Fruit fly (Drosophila melanogaster) Kc167 (cell line): ENCODE results near the gene CG9147.

ENCODE experiments used
- Myc ChIP-seq: fragments of >200 bp; optimal IDR thresholded peaks from 2 replicates; lab custom pipeline; 2017; ENCODE audit warnings: missing external identifiers
- Sin3A ChIP-seq: fragments of >200 bp; optimal IDR thresholded peaks from 2 replicates; lab custom pipeline; 2018; ENCODE audit warnings: missing external identifiers
- h ChIP-seq: fragments of >200 bp; optimal IDR thresholded peaks from 3 replicates; lab custom pipeline; 2018; ENCODE audit warnings: missing external identifiers
- insv ChIP-seq: fragments of >200 bp; optimal IDR thresholded peaks from 3 replicates; lab custom pipeline; 2018; ENCODE audit warnings: missing external identifiers
- psq ChIP-seq: fragments of >200 bp; optimal IDR thresholded peaks from 2 replicates; lab custom pipeline; 2017; ENCODE audit warnings: missing external identifiers
- ttk ChIP-seq: sonication (Bioruptor generic); optimal IDR thresholded peaks from 2 replicates; lab custom pipeline; 2017; ENCODE audit warnings: missing external identifiers

CG9147 gene

DNA sequence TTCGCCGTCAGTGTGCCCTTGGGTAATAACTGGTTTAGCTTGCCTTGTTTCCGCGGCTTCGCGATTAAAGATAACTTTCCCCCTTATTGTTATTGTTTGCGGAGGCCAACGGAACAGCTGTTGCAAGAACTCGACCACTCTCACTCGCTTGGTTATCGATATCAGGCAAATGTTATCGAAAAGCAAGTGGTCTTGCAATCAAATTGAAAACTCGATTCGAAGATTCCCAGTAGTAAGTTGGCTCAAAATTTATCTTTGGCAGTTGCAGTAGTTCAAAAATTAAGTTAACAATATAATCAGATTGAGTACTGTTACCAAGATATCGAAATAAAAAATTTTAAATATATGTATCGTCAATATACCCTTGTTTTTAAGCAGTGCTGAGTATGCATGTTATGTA is at the start of gene CG9147, which contains the start of gene Fbw5:
TSS of gene CG9147 (plus strand) at position 175 of the 400 bp plus-strand sequence.
TSS of gene Fbw5 (minus strand) at position 131 of the 400 bp plus-strand sequence.
- TF ChIP-seq ttk (no peak), insv (no peak), Sin3A (no peak), psq (lab: Kevin White, UChicago) (no peak), h (lab: Kevin White, UChicago) (no peak), Myc (lab: Kevin White, UChicago) (no peak)

DNA sequence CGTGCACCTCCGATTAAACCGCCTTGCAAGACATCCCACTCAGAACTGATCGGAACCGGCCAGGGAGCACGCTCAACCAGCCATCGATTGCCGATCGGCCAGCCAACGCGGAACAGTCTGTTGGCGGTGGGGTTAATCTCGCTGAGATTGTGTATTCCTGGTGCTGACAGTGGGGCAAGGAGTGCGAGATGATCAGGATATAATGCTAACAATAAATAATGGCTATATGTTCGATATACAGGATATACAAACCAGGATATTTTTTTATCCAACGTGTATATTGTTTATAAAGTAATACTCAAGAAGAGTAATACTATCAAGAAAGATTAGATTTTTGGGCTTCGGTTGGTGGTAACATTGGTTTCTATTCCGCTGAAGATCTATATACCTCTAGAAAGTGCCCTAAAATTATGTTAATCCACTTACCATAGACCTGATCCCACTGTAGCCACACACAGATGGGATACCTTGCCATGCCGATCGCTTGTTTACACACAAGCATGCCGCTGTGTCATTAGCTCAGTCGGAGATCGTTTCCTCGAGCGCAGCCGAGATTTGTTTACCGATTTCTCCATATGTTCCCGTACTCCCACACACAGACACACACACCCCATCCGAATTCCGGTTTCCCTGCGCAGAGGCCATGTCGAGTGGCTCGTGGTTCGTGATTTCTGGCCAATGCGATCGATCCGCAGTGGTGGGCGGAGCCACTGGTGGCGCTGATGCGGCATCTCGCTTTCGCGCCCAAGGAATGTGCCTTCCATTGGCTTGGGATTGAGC is 46.3 kb upstream of the CG9147 start, which contains the start of gene H2.0:
TSS of gene H2.0 (minus strand) at position 51 of the 780 bp plus-strand sequence.
- TF ChIP-seq psq (lab: Kevin White, UChicago) (no peak), insv (no peak), Myc (lab: Kevin White, UChicago) (no peak), Sin3A (no peak)

- no peak for TF ChIP-seq Myc (lab: Kevin White, UChicago)
- TF ChIP-seq insv, result no peak
- TF ChIP-seq h (lab: Kevin White, UChicago), result no peak
- TF ChIP-seq psq (lab: Kevin White, UChicago), result no peak
- TF ChIP-seq Sin3A, result no peak
- TF ChIP-seq ttk, result no peak
Observed at dm6 chr2L:6020535-6020934, 45.3 kb upstream of the CG9147 start, which contains the start of gene CG13996. Gene CG13996, plus strand, starts transcription at chr2L:6020835.

DNA sequence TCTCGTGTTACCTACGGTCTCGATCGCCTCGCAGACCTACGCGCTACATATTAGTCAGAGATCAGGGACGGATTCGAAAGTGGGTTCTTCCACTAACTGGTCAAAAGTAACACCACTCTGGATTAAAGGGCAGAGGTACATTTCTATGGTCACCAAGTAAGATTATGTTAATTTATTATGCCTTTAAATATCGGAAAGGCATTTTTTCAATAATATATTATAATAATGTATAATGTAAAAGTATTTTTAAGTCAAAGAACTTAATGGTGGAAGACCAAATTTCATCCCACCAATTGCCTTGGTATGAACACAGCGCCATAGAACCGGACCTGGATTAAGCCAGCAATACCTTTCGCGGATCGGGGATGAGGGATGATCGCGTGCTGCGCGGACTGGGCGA is 43.0 kb upstream of the CG9147 start:
- TF ChIP-seq insv, result no peak
- TF ChIP-seq Myc (lab: Kevin White, UChicago), result no peak
- no peak for TF ChIP-seq psq (lab: Kevin White, UChicago)
- no peak for TF ChIP-seq ttk
- TF ChIP-seq Sin3A, result no peak
- TF ChIP-seq h (lab: Kevin White, UChicago), result no peak

- TF ChIP-seq Sin3A, result no peak
- no peak for TF ChIP-seq psq (lab: Kevin White, UChicago)
- TF ChIP-seq insv, result no peak
- TF ChIP-seq h (lab: Kevin White, UChicago), result no peak
- TF ChIP-seq ttk, result no peak
- TF ChIP-seq Myc (lab: Kevin White, UChicago), result no peak
Observed at dm6 chr2L:6024345-6024907, 41.4 kb upstream of the CG9147 start, which contains the start of gene CG9107. Gene CG9107, minus strand, starts transcription at chr2L:6024539.

dm6 chr2L:6028712-6029111 is 37.1 kb upstream of the CG9147 start:
- TF ChIP-seq Sin3A (no peak), ttk (no peak), psq (lab: Kevin White, UChicago) (no peak), h (lab: Kevin White, UChicago) (no peak), insv (no peak), Myc (lab: Kevin White, UChicago) (no peak)

dm6 chr2L:6031838-6032237 is 34.0 kb upstream of the CG9147 start:
- TF ChIP-seq psq (lab: Kevin White, UChicago) (no peak), ttk (no peak), insv (no peak), h (lab: Kevin White, UChicago) (no peak), Myc (lab: Kevin White, UChicago) (no peak), Sin3A (no peak)

- TF ChIP-seq Myc (lab: Kevin White, UChicago), result no peak
- no peak for TF ChIP-seq Sin3A
- no peak for TF ChIP-seq h (lab: Kevin White, UChicago)
- no peak for TF ChIP-seq insv
- no peak for TF ChIP-seq psq (lab: Kevin White, UChicago)
- TF ChIP-seq ttk, result no peak
Observed at dm6 chr2L:6034344-6034743, 31.5 kb upstream of the CG9147 start, which contains the start of gene CG9109. Gene CG9109, minus strand, starts transcription at chr2L:6034423.

DNA sequence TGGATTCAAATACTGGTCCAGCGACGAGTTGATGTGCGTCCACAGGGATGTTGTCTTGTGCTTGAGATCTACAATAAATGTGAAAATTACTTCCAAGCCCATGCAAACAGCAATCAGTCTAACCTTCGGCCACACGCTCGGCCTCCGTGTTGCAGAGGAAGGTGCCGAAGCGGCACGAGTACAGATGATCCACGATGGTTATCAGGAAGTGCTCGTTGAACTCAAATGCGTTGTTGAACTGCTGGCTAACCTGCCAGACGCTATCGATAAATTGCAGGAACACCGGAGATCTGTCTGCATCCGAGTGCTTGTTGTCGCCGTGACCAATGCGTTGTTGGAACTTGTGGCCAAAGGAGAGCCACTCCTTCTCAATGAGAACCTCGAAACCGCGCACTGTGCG is 30.6 kb upstream of the CG9147 start:
- TF ChIP-seq insv, result no peak
- no peak for TF ChIP-seq psq (lab: Kevin White, UChicago)
- no peak for TF ChIP-seq Myc (lab: Kevin White, UChicago)
- TF ChIP-seq ttk, result no peak
- no peak for TF ChIP-seq h (lab: Kevin White, UChicago)
- no peak for TF ChIP-seq Sin3A

dm6 chr2L:6036710-6037109 is 29.1 kb upstream of the CG9147 start, which contains the start of gene mtm:
Gene mtm, minus strand, starts transcription at chr2L:6037015.
- TF ChIP-seq psq (lab: Kevin White, UChicago) (no peak), Sin3A (no peak), insv (no peak), ttk (no peak), Myc (lab: Kevin White, UChicago) (no peak), h (lab: Kevin White, UChicago) (no peak)

dm6 chr2L:6037830-6038229 is 28.0 kb upstream of the CG9147 start, which contains the start of the genes CG9117 and CG31643:
Gene CG9117, minus strand, starts transcription at chr2L:6037902.
Gene CG31643, plus strand, starts transcription at chr2L:6038117.
- no peak for TF ChIP-seq h (lab: Kevin White, UChicago)

- TF ChIP-seq Myc (lab: Kevin White, UChicago), result no peak
- no peak for TF ChIP-seq h (lab: Kevin White, UChicago)
- TF ChIP-seq psq (lab: Kevin White, UChicago), result no peak
- TF ChIP-seq insv, result no peak
- TF ChIP-seq ttk, result no peak
Observed at dm6 chr2L:6045484-6045883, 20.3 kb upstream of the CG9147 start.
